Worm (Caenorhabditis elegans) whole organism, mixed stage, embryonic: ENCODE results near the gene F39G3.4.
"Not testable (repeated sequence)": the region's sequence is repeated elsewhere in the genome, so short reads cannot be mapped to it uniquely, and the experiment has no call there.

Experiments used
- M03D4.4 ChIP-seq: sonication (generic microtip); optimal IDR thresholded peaks from 2 replicates; lab custom pipeline; 2017; ENCODE audit warnings: mild to moderate bottlenecking, missing genetic modification characterization, missing compliant biosample characterization
- bed-3 ChIP-seq: fragments of 200-800 bp; sonication (Bioruptor generic); optimal IDR thresholded peaks from 3 replicates; lab custom pipeline; 2018; ENCODE audit warnings: mild to moderate bottlenecking, missing genetic modification characterization, moderate library complexity, missing compliant biosample characterization
- blmp-1 ChIP-seq: fragments of 150-350 bp; optimal IDR thresholded peaks from 2 replicates; lab custom pipeline; 2014; ENCODE audit warnings: missing biosample characterization, missing genetic modification characterization
- ceh-39 ChIP-seq: fragments of 150-350 bp; optimal IDR thresholded peaks from 2 replicates; lab custom pipeline; 2014; ENCODE audit warnings: missing biosample characterization, missing genetic modification characterization
- ceh-43 ChIP-seq: fragments of 200-800 bp; sonication (Bioruptor generic); optimal IDR thresholded peaks from 2 replicates; lab custom pipeline; 2018; ENCODE audit warnings: mild to moderate bottlenecking, missing genetic modification characterization, moderate library complexity, missing compliant biosample characterization
- ceh-83 ChIP-seq: fragments of 200-800 bp; sonication (Bioruptor generic); optimal IDR thresholded peaks from 2 replicates; lab custom pipeline; 2018; ENCODE audit warnings: mild to moderate bottlenecking, missing genetic modification characterization, missing compliant biosample characterization
- ces-1 ChIP-seq: fragments of 150-350 bp; optimal IDR thresholded peaks from 2 replicates; lab custom pipeline; 2014; ENCODE audit warnings: missing biosample characterization, missing genetic modification reagents, missing genetic modification characterization
- cnd-1 ChIP-seq: fragments of 200-800 bp; sonication (Bioruptor generic); optimal IDR thresholded peaks from 2 replicates; lab custom pipeline; 2018; ENCODE audit warnings: mild to moderate bottlenecking, missing genetic modification characterization, missing compliant biosample characterization
- drap-1 ChIP-seq: fragments of 200-800 bp; sonication (Bioruptor generic); optimal IDR thresholded peaks from 3 replicates; lab custom pipeline; 2018; ENCODE audit warnings: mild to moderate bottlenecking, missing genetic modification characterization, missing compliant biosample characterization
- elt-1 ChIP-seq: sonication (generic microtip); optimal IDR thresholded peaks from 2 replicates; lab custom pipeline; 2017; ENCODE audit warnings: missing genetic modification characterization, mild to moderate bottlenecking, missing compliant biosample characterization, antibody characterized with exemption, moderate library complexity, borderline replicate concordance; ENCODE audit not compliant: insufficient read depth
- flh-1 ChIP-seq: fragments of 200-800 bp; sonication (Bioruptor generic); optimal IDR thresholded peaks from 2 replicates; lab custom pipeline; 2018; ENCODE audit warnings: mild to moderate bottlenecking, missing genetic modification characterization, moderate library complexity, missing compliant biosample characterization
- ham-2 ChIP-seq: fragments of 200-800 bp; sonication (Bioruptor generic); optimal IDR thresholded peaks from 2 replicates; lab custom pipeline; 2018; ENCODE audit warnings: mild to moderate bottlenecking, missing genetic modification characterization, missing compliant biosample characterization
- hlh-1 ChIP-seq: fragments of 150-350 bp; optimal IDR thresholded peaks from 2 replicates; lab custom pipeline; 2014; ENCODE audit warnings: missing biosample characterization, missing genetic modification reagents, missing genetic modification characterization
- lin-32 ChIP-seq: fragments of 200-800 bp; sonication (Bioruptor generic); optimal IDR thresholded peaks from 2 replicates; lab custom pipeline; 2018; ENCODE audit warnings: mild to moderate bottlenecking, missing genetic modification characterization, missing compliant biosample characterization
- lsy-2 ChIP-seq: fragments of 150-350 bp; optimal IDR thresholded peaks from 2 replicates; lab custom pipeline; 2014; ENCODE audit warnings: missing biosample characterization, missing genetic modification characterization
- mab-5 ChIP-seq: fragments of 150-350 bp; optimal IDR thresholded peaks from 2 replicates; lab custom pipeline; 2014; ENCODE audit warnings: missing biosample characterization, missing genetic modification characterization
- mep-1 ChIP-seq: fragments of 150-350 bp; optimal IDR thresholded peaks from 2 replicates; lab custom pipeline; 2017; ENCODE audit warnings: missing biosample characterization, missing genetic modification reagents, missing genetic modification characterization, inconsistent platforms
- mls-2 ChIP-seq: sonication (generic microtip); optimal IDR thresholded peaks from 2 replicates; lab custom pipeline; 2016; ENCODE audit warnings: mild to moderate bottlenecking, missing genetic modification characterization, moderate library complexity, missing compliant biosample characterization
- nhr-12 ChIP-seq: fragments of 150-350 bp; optimal IDR thresholded peaks from 2 replicates; lab custom pipeline; 2014; ENCODE audit warnings: missing biosample characterization, missing genetic modification characterization
- nhr-2 ChIP-seq: fragments of 150-350 bp; optimal IDR thresholded peaks from 2 replicates; lab custom pipeline; 2014; ENCODE audit warnings: missing biosample characterization, missing genetic modification characterization
- nhr-237 ChIP-seq: fragments of 150-350 bp; optimal IDR thresholded peaks from 2 replicates; lab custom pipeline; 2014; ENCODE audit warnings: missing biosample characterization, missing genetic modification characterization
- nhr-28 ChIP-seq: fragments of 150-350 bp; optimal IDR thresholded peaks from 2 replicates; lab custom pipeline; 2014; ENCODE audit warnings: missing biosample characterization, missing genetic modification characterization
- pha-4 ChIP-seq: fragments of 150-350 bp; optimal IDR thresholded peaks from 2 replicates; lab custom pipeline; 2018; ENCODE audit warnings: missing biosample characterization, missing genetic modification reagents, missing genetic modification characterization
- snpc-4 ChIP-seq: fragments of 150-350 bp; optimal IDR thresholded peaks from 2 replicates; lab custom pipeline; 2014; ENCODE audit warnings: missing biosample characterization, missing genetic modification characterization
- sptf-1 ChIP-seq: sonication (generic microtip); optimal IDR thresholded peaks from 2 replicates; lab custom pipeline; 2017; ENCODE audit warnings: mild to moderate bottlenecking, missing genetic modification characterization, moderate library complexity, missing compliant biosample characterization
- tbx-8 ChIP-seq: fragments of 200-800 bp; sonication (Bioruptor generic); optimal IDR thresholded peaks from 2 replicates; lab custom pipeline; 2018; ENCODE audit warnings: mild to moderate bottlenecking, missing genetic modification characterization, moderate library complexity, missing compliant biosample characterization
- unc-120 ChIP-seq: sonication (generic microtip); optimal IDR thresholded peaks from 2 replicates; lab custom pipeline; 2017; ENCODE audit warnings: missing genetic modification characterization, missing compliant biosample characterization; ENCODE audit not compliant: poor library complexity, severe bottlenecking
- unc-39 ChIP-seq: fragments of 150-350 bp; optimal IDR thresholded peaks from 2 replicates; lab custom pipeline; 2014; ENCODE audit warnings: missing biosample characterization, missing genetic modification characterization
- unc-62 ChIP-seq: fragments of 150-350 bp; optimal IDR thresholded peaks from 2 replicates; lab custom pipeline; 2014; ENCODE audit warnings: missing biosample characterization, missing genetic modification reagents, missing genetic modification characterization
- zip-8 ChIP-seq: fragments of 150-350 bp; optimal IDR thresholded peaks from 2 replicates; lab custom pipeline; 2014; ENCODE audit warnings: missing biosample characterization, missing genetic modification characterization
- ztf-11 ChIP-seq: fragments of 150-350 bp; optimal IDR thresholded peaks from 2 replicates; lab custom pipeline; 2014; ENCODE audit warnings: missing biosample characterization, missing genetic modification characterization

The F39G3.4 gene

ce11 chrV:4758019-4758418 lies 33.5 kb downstream of the F39G3.4 start:
- no peak for TF ChIP-seq flh-1 (GFP tag; lab: Kevin White, UChicago)
- TF ChIP-seq ceh-83 (GFP tag; lab: Kevin White, UChicago), result no peak
- TF ChIP-seq unc-120, result no peak
- no peak for TF ChIP-seq snpc-4 (tag; lab: Kevin White, UChicago)
- TF ChIP-seq nhr-12 (tag; lab: Kevin White, UChicago), result no peak
- no peak for TF ChIP-seq mep-1 (tag; lab: Kevin White, UChicago)
- TF ChIP-seq mab-5, result no peak
- no peak for TF ChIP-seq hlh-1 (tag; lab: Kevin White, UChicago)
- TF ChIP-seq ceh-43 (GFP tag; lab: Kevin White, UChicago), result no peak
- no peak for TF ChIP-seq tbx-8 (GFP tag; lab: Kevin White, UChicago)
- no peak for TF ChIP-seq blmp-1 (tag; lab: Kevin White, UChicago)

- no peak for TF ChIP-seq hlh-1 (tag; lab: Kevin White, UChicago)
- no peak for TF ChIP-seq lsy-2 (tag; lab: Kevin White, UChicago)
- TF ChIP-seq sptf-1 (tag; lab: Kevin White, UChicago), result no peak
- no peak for TF ChIP-seq ceh-39 (tag; lab: Kevin White, UChicago)
These were observed 34.0 kb downstream of the F39G3.4 start for ce11 chrV:4758540-4758939.

ce11 chrV:4760674-4761073 lies 36.1 kb downstream of the F39G3.4 start, which contains the start of gene bgnt-1.4:
bgnt-1.4 (plus strand) TSS chrV:4760974.
- TF ChIP-seq ceh-43 (GFP tag; lab: Kevin White, UChicago); unc-62; cnd-1: not testable (repeated sequence)

ce11 chrV:4766501-4766900 lies 41.9 kb downstream of the F39G3.4 start, which contains the start of gene C18G1.8:
C18G1.8 (minus strand) TSS chrV:4766601.
- no peak for TF ChIP-seq nhr-2 (tag; lab: Kevin White, UChicago)
- TF ChIP-seq M03D4.4 (tag; lab: Kevin White, UChicago), result no peak
- TF ChIP-seq ceh-39 (tag; lab: Kevin White, UChicago), result no peak
- TF ChIP-seq lin-32 (GFP tag; lab: Kevin White, UChicago), result no peak
- TF ChIP-seq ham-2 (GFP tag; lab: Kevin White, UChicago), result no peak
- no peak for TF ChIP-seq sptf-1 (tag; lab: Kevin White, UChicago)
- TF ChIP-seq snpc-4 (tag; lab: Kevin White, UChicago), result no peak
- TF ChIP-seq mls-2 (tag; lab: Kevin White, UChicago), result no peak
- no peak for TF ChIP-seq bed-3 (GFP tag; lab: Kevin White, UChicago)
- TF ChIP-seq flh-1 (GFP tag; lab: Kevin White, UChicago), result no peak
- TF ChIP-seq mab-5, result no peak
- no peak for TF ChIP-seq drap-1
- TF ChIP-seq unc-39 (tag; lab: Kevin White, UChicago), result no peak
- TF ChIP-seq hlh-1 (tag; lab: Kevin White, UChicago), result no peak
- TF ChIP-seq cnd-1, result no peak
- TF ChIP-seq nhr-12 (tag; lab: Kevin White, UChicago), result no peak
- TF ChIP-seq zip-8 (tag; lab: Kevin White, UChicago), result no peak
- no peak for TF ChIP-seq ztf-11

- TF ChIP-seq pha-4 (no peak), unc-39 (tag; lab: Kevin White, UChicago) (no peak), nhr-237 (tag; lab: Kevin White, UChicago) (no peak), mab-5 (no peak), hlh-1 (tag; lab: Kevin White, UChicago) (no peak), mls-2 (tag; lab: Kevin White, UChicago) (no peak), zip-8 (tag; lab: Kevin White, UChicago) (no peak), nhr-2 (tag; lab: Kevin White, UChicago) (no peak), ztf-11 (no peak), sptf-1 (tag; lab: Kevin White, UChicago) (no peak), nhr-28 (tag; lab: Kevin White, UChicago) (no peak), M03D4.4 (tag; lab: Kevin White, UChicago) (no peak), snpc-4 (tag; lab: Kevin White, UChicago) (no peak), ceh-43 (GFP tag; lab: Kevin White, UChicago) (no peak), unc-62 (no peak), ceh-39 (tag; lab: Kevin White, UChicago) (no peak), ces-1 (no peak), elt-1 (no peak), ceh-83 (GFP tag; lab: Kevin White, UChicago) (no peak)
These were observed 45.1 kb downstream of the F39G3.4 start, which contains the start of gene C18G1.9 for ce11 chrV:4769633-4770032. C18G1.9 (minus strand) TSS chrV:4769733.
